Fruit fly (Drosophila melanogaster) whole organism, embryonic: Measurements from ENCODE around the gene CG6066.

Experiments
- Aef1 ChIP-seq: fragments of 200-800 bp; sonication (Bioruptor generic); IDR thresholded peaks from 3 replicates; pipeline ENCODE4 v1.3.6; 2022; ENCODE audit warnings: missing biosample characterization, missing genetic modification characterization
- B-H1 ChIP-seq: fragments of 200-800 bp; sonication (Bioruptor generic); IDR thresholded peaks from 3 replicates; pipeline ENCODE4 v1.3.6; 2022; ENCODE audit warnings: missing biosample characterization, missing genetic modification characterization
- C15 ChIP-seq: fragments of 200-800 bp; sonication (Bioruptor generic); IDR thresholded peaks from 3 replicates; pipeline ENCODE4 v1.3.6; 2022; ENCODE audit warnings: missing biosample characterization, missing genetic modification characterization
- CG10147 ChIP-seq: fragments of 200-800 bp; sonication (Bioruptor generic); optimal IDR thresholded peaks from 2 replicates; lab custom pipeline; 2019; ENCODE audit warnings: missing biosample characterization, mild to moderate bottlenecking, missing genetic modification characterization, moderate library complexity
- CG10274 ChIP-seq: fragments of 200-800 bp; sonication (Bioruptor generic); optimal IDR thresholded peaks from 3 replicates; lab custom pipeline; 2017; ENCODE audit warnings: missing biosample characterization, mild to moderate bottlenecking, missing genetic modification characterization
- CG10366 ChIP-seq: fragments of 200-800 bp; sonication (Bioruptor generic); IDR thresholded peaks from 2 replicates; pipeline ENCODE4 v1.3.6; 2022; ENCODE audit warnings: missing biosample characterization, missing genetic modification characterization
- CG11504 ChIP-seq: fragments of 200-800 bp; sonication (Bioruptor generic); optimal IDR thresholded peaks from 3 replicates; lab custom pipeline; 2019; ENCODE audit warnings: missing biosample characterization, mild to moderate bottlenecking, missing genetic modification characterization, moderate library complexity
- CG12219 ChIP-seq: fragments of 200-800 bp; sonication (Bioruptor generic); optimal IDR thresholded peaks from 3 replicates; lab custom pipeline; 2018; ENCODE audit warnings: missing biosample characterization, mild to moderate bottlenecking, missing genetic modification characterization
- CG12744 ChIP-seq: fragments of 200-800 bp; sonication (Bioruptor generic); optimal IDR thresholded peaks from 2 replicates; lab custom pipeline; 2016; ENCODE audit warnings: missing biosample characterization, missing genetic modification characterization
- CG14050 ChIP-seq: fragments of 200-800 bp; sonication (Bioruptor generic); IDR thresholded peaks from 3 replicates; pipeline ENCODE4 v1.3.6; 2022; ENCODE audit warnings: missing biosample characterization, missing genetic modification characterization
- CG15011 ChIP-seq: fragments of 200-800 bp; sonication (Bioruptor generic); optimal IDR thresholded peaks from 3 replicates; lab custom pipeline; 2018; ENCODE audit warnings: missing biosample characterization, mild to moderate bottlenecking, missing genetic modification characterization
- CG15073 ChIP-seq: fragments of 200-800 bp; sonication (Bioruptor generic); optimal IDR thresholded peaks from 2 replicates; lab custom pipeline; 2016; ENCODE audit warnings: missing biosample characterization, missing genetic modification characterization
- CG15269 ChIP-seq: fragments of 200-800 bp; sonication (Bioruptor generic); optimal IDR thresholded peaks from 2 replicates; lab custom pipeline; 2018; ENCODE audit warnings: missing biosample characterization, mild to moderate bottlenecking, missing genetic modification characterization, moderate library complexity
- CG1832 ChIP-seq: fragments of 200-800 bp; sonication (Bioruptor generic); optimal IDR thresholded peaks from 2 replicates; lab custom pipeline; 2017; ENCODE audit warnings: missing biosample characterization, mild to moderate bottlenecking, missing genetic modification characterization, inconsistent platforms
- CG2202 ChIP-seq: fragments of 200-800 bp; sonication (Bioruptor generic); optimal IDR thresholded peaks from 2 replicates; lab custom pipeline; 2018; ENCODE audit warnings: missing biosample characterization, mild to moderate bottlenecking, missing genetic modification characterization
- CG31224 ChIP-seq: fragments of 200-800 bp; sonication (Bioruptor generic); IDR thresholded peaks from 2 replicates; pipeline ENCODE4 v1.3.6; 2022; ENCODE audit warnings: missing biosample characterization, missing genetic modification characterization
- CG3163 ChIP-seq: fragments of 200-800 bp; sonication (Bioruptor generic); optimal IDR thresholded peaks from 3 replicates; lab custom pipeline; 2016; ENCODE audit warnings: missing biosample characterization, missing genetic modification characterization
- CG7928 ChIP-seq: fragments of 200-800 bp; sonication (Bioruptor generic); optimal IDR thresholded peaks from 2 replicates; lab custom pipeline; 2017; ENCODE audit warnings: missing biosample characterization, mild to moderate bottlenecking, missing genetic modification characterization
- CG8089 ChIP-seq: fragments of 200-800 bp; sonication (Bioruptor generic); optimal IDR thresholded peaks from 3 replicates; lab custom pipeline; 2016; ENCODE audit warnings: missing biosample characterization, missing genetic modification characterization
- Dek ChIP-seq: fragments of 200-800 bp; sonication (Bioruptor generic); optimal IDR thresholded peaks from 3 replicates; lab custom pipeline; 2019; ENCODE audit warnings: missing biosample characterization, mild to moderate bottlenecking, missing genetic modification characterization, moderate library complexity
- Dip2 ChIP-seq: fragments of 200-800 bp; sonication (Bioruptor generic); IDR thresholded peaks from 2 replicates; pipeline ENCODE4 v1.3.6; 2022; ENCODE audit warnings: missing biosample characterization, missing genetic modification characterization
- Dip3 ChIP-seq: fragments of 200-800 bp; sonication (Bioruptor generic); optimal IDR thresholded peaks from 3 replicates; lab custom pipeline; 2016; ENCODE audit warnings: missing biosample characterization, missing genetic modification characterization
- Dll ChIP-seq: fragments of 200-800 bp; sonication (Bioruptor generic); IDR thresholded peaks from 4 replicates; pipeline ENCODE4 v1.3.6; 2022; ENCODE audit warnings: missing biosample characterization, missing genetic modification characterization; ENCODE audit not compliant: partially characterized antibody
- Ets65A ChIP-seq: fragments of 200-800 bp; sonication (Bioruptor generic); peaks from one replicate; lab custom pipeline; 2016; ENCODE audit warnings: missing biosample characterization, missing genetic modification characterization
- GATAe ChIP-seq: fragments of 200-800 bp; sonication (Bioruptor generic); conservative IDR thresholded peaks from 2 replicates; pipeline ENCODE4 v1.3.6; 2022; ENCODE audit warnings: missing biosample characterization, missing genetic modification characterization
- H15 ChIP-seq: fragments of 200-800 bp; sonication (Bioruptor generic); IDR thresholded peaks from 3 replicates; pipeline ENCODE4 v1.3.6; 2022; ENCODE audit warnings: missing biosample characterization, missing genetic modification characterization
- HLH4C ChIP-seq: fragments of 200-800 bp; sonication (Bioruptor generic); IDR thresholded peaks from 3 replicates; pipeline ENCODE4 v1.3.6; 2022; ENCODE audit warnings: missing biosample characterization, missing genetic modification characterization; ENCODE audit not compliant: partially characterized antibody
- Hand ChIP-seq: fragments of 200-800 bp; sonication (Bioruptor generic); optimal IDR thresholded peaks from 2 replicates; lab custom pipeline; 2017; ENCODE audit warnings: mild to moderate bottlenecking, missing biosample characterization, missing genetic modification reagents, missing genetic modification characterization
- Hr51 ChIP-seq, 2 experiments: fragments of 200-800 bp; sonication (Bioruptor generic); optimal IDR thresholded peaks; 2 replicates in 1 of 2; 3 replicates in 1 of 2; lab custom pipeline; 2016 to 2018; ENCODE audit warnings: missing biosample characterization in 2 of 2, missing genetic modification characterization in 2 of 2, mild to moderate bottlenecking in 1 of 2, moderate library complexity in 1 of 2
- Lpt ChIP-seq: fragments of >200 bp; optimal IDR thresholded peaks from 2 replicates; lab custom pipeline; 2018; ENCODE audit warnings: missing biosample characterization, missing genetic modification characterization
- NFAT ChIP-seq: fragments of 200-800 bp; sonication (Bioruptor generic); IDR thresholded peaks from 2 replicates; pipeline ENCODE4 v1.3.6; 2022; ENCODE audit warnings: missing biosample characterization, missing genetic modification characterization
- NK7.1 ChIP-seq: fragments of 200-800 bp; sonication (Bioruptor generic); optimal IDR thresholded peaks from 3 replicates; lab custom pipeline; 2016; ENCODE audit warnings: missing biosample characterization, missing genetic modification characterization
- PHDP ChIP-seq: fragments of 200-800 bp; sonication (Bioruptor generic); optimal IDR thresholded peaks from 3 replicates; lab custom pipeline; 2018; ENCODE audit warnings: missing biosample characterization, mild to moderate bottlenecking, missing genetic modification characterization, moderate library complexity
- Scr ChIP-seq: fragments of 200-800 bp; sonication (Bioruptor generic); IDR thresholded peaks from 2 replicates; pipeline ENCODE4 v1.3.6; 2022; ENCODE audit warnings: missing biosample characterization, missing genetic modification characterization; ENCODE audit not compliant: partially characterized antibody
- Spps ChIP-seq: fragments of 200-800 bp; sonication (Bioruptor generic); optimal IDR thresholded peaks from 2 replicates; lab custom pipeline; 2018; ENCODE audit warnings: missing biosample characterization, mild to moderate bottlenecking, missing genetic modification characterization
- Trl ChIP-seq, 3 experiments: fragments of >200 bp in 2 of 3; fragments of 200-800 bp in 1 of 3; sonication (Bioruptor generic) in 1 of 3; optimal IDR thresholded peaks; 2 replicates in 1 of 3; 3 replicates in 2 of 3; lab custom pipeline; 2016 to 2017; ENCODE audit warnings: missing biosample characterization in 1 of 3, missing genetic modification characterization in 1 of 3
- bowl ChIP-seq: fragments of 200-800 bp; sonication (Bioruptor generic); IDR thresholded peaks from 2 replicates; pipeline ENCODE4 v1.3.6; 2022; ENCODE audit warnings: missing biosample characterization, missing genetic modification characterization
- crol ChIP-seq: fragments of 200-800 bp; sonication (Bioruptor generic); IDR thresholded peaks from 2 replicates; pipeline ENCODE4 v1.3.6; 2022; ENCODE audit warnings: missing biosample characterization, missing genetic modification characterization
- dpn ChIP-seq, 2 experiments: fragments of 200-800 bp; sonication (Bioruptor generic); optimal IDR thresholded peaks; 3 replicates each; lab custom pipeline; 2016; ENCODE audit warnings: missing biosample characterization in 2 of 2, missing genetic modification characterization in 2 of 2
- fd96Cb ChIP-seq: fragments of 200-800 bp; sonication (Bioruptor generic); optimal IDR thresholded peaks from 2 replicates; lab custom pipeline; 2018; ENCODE audit warnings: missing biosample characterization, mild to moderate bottlenecking, missing genetic modification characterization, moderate library complexity
- gem ChIP-seq: fragments of 200-800 bp; sonication (Bioruptor generic); optimal IDR thresholded peaks from 2 replicates; lab custom pipeline; 2019; ENCODE audit warnings: missing biosample characterization, mild to moderate bottlenecking, missing genetic modification characterization, moderate library complexity
- gfzf ChIP-seq: fragments of 200-800 bp; sonication (Bioruptor generic); optimal IDR thresholded peaks from 2 replicates; lab custom pipeline; 2016; ENCODE audit warnings: missing biosample characterization, mild to moderate bottlenecking, missing genetic modification characterization, moderate library complexity
- hb ChIP-seq: fragments of 200-800 bp; sonication (Bioruptor generic); IDR thresholded peaks from 3 replicates; pipeline ENCODE4 v1.3.6; 2022; ENCODE audit warnings: missing biosample characterization, missing genetic modification characterization; ENCODE audit not compliant: partially characterized antibody
- hbn ChIP-seq: fragments of 200-800 bp; sonication (Bioruptor generic); IDR thresholded peaks from 2 replicates; pipeline ENCODE4 v1.3.6; 2022; ENCODE audit warnings: missing biosample characterization, missing genetic modification characterization; ENCODE audit not compliant: partially characterized antibody
- hth ChIP-seq: fragments of >200 bp; optimal IDR thresholded peaks from 2 replicates; lab custom pipeline; 2017; ENCODE audit warnings: inconsistent platforms
- pb ChIP-seq: fragments of 200-800 bp; sonication (Bioruptor generic); optimal IDR thresholded peaks from 3 replicates; lab custom pipeline; 2016; ENCODE audit warnings: missing biosample characterization, missing genetic modification characterization
- phol ChIP-seq: fragments of 200-800 bp; sonication (Bioruptor generic); optimal IDR thresholded peaks from 3 replicates; lab custom pipeline; 2018; ENCODE audit warnings: missing biosample characterization, mild to moderate bottlenecking, missing genetic modification characterization, moderate library complexity
- rib ChIP-seq: fragments of 200-800 bp; sonication (Bioruptor generic); IDR thresholded peaks from 2 replicates; pipeline ENCODE4 v1.3.6; 2022; ENCODE audit warnings: missing biosample characterization, missing genetic modification characterization
- run ChIP-seq: fragments of 200-800 bp; sonication (Bioruptor generic); optimal IDR thresholded peaks from 3 replicates; lab custom pipeline; 2018; ENCODE audit warnings: missing biosample characterization, mild to moderate bottlenecking, missing genetic modification characterization
- sqz ChIP-seq: fragments of 200-800 bp; sonication (Bioruptor generic); optimal IDR thresholded peaks from 3 replicates; lab custom pipeline; 2018; ENCODE audit warnings: missing biosample characterization, mild to moderate bottlenecking, missing genetic modification characterization
- vfl ChIP-seq: fragments of 200-800 bp; sonication (Bioruptor generic); optimal IDR thresholded peaks from 2 replicates; lab custom pipeline; 2016; ENCODE audit warnings: missing biosample characterization, missing genetic modification characterization

The CG6066 gene

dm6 chr3R:27137914-27138323 lies 21.4 kb upstream of the CG6066 start (continued):
- TF ChIP-seq NFAT (GFP tag; lab: Robert Waterston, UW) (no peak), CG15073 (GFP tag; lab: Kevin White, UChicago) (no peak), CG8089 (GFP tag; lab: Kevin White, UChicago) (peak; percentile 30), CG10274 (GFP tag; lab: Kevin White, UChicago) (no peak), HLH4C (no peak), Scr (GFP tag; lab: Robert Waterston, UW) (no peak), PHDP (tag; lab: Kevin White, UChicago) (peak; percentile 30), gfzf (no peak), GATAe (GFP tag; lab: Robert Waterston, UW) (no peak), CG15269 (tag; lab: Kevin White, UChicago) (peak; percentile 8), vfl (GFP tag; lab: Kevin White, UChicago) (no peak), Dip3 (GFP tag; lab: Kevin White, UChicago) (no peak), Trl (optimal IDR thresholded peaks at IDR 0.05; lab: Kevin White, UChicago) (no peak), Trl (GFP tag; optimal IDR thresholded peaks at IDR 0.05; lab: Kevin White, UChicago) (peak; percentile 53), CG14050 (GFP tag; lab: Robert Waterston, UW) (no peak), Hand (GFP tag; lab: Kevin White, UChicago) (no peak), fd96Cb (tag; lab: Kevin White, UChicago) (peak; percentile 23), bowl (no peak), dpn (GFP tag; optimal IDR thresholded peaks at IDR 0.05; lab: Kevin White, UChicago) (peak in 1 of 2 experiments; percentile 17), Ets65A (GFP tag; lab: Kevin White, UChicago) (no peak), CG1832 (GFP tag; lab: Kevin White, UChicago) (no peak), Aef1 (GFP tag; lab: Robert Waterston, UW) (no peak), Dll (GFP tag; lab: Robert Waterston, UW) (no peak), hbn (GFP tag; lab: Robert Waterston, UW) (no peak), hth (no peak), CG3163 (no peak), sqz (GFP tag; lab: Kevin White, UChicago) (peak; percentile 56), pb (GFP tag; lab: Kevin White, UChicago) (no peak), rib (GFP tag; lab: Robert Waterston, UW) (no peak), Dip2 (GFP tag; lab: Robert Waterston, UW) (no peak), phol (tag; lab: Kevin White, UChicago) (no peak), CG11504 (tag; lab: Kevin White, UChicago) (peak; percentile 62), C15 (GFP tag; lab: Robert Waterston, UW) (no peak), run (tag; lab: Kevin White, UChicago) (peak; percentile 51), CG10366 (GFP tag; lab: Robert Waterston, UW) (no peak), Dek (tag; lab: Kevin White, UChicago) (no peak), Hr51 (GFP tag; optimal IDR thresholded peaks at IDR 0.05; lab: Kevin White, UChicago) (peak in 1 of 2 experiments; percentile 13), H15 (GFP tag; lab: Robert Waterston, UW) (no peak), NK7.1 (GFP tag; lab: Kevin White, UChicago) (no peak), CG12744 (GFP tag; lab: Kevin White, UChicago) (no peak), CG7928 (no peak), crol (GFP tag; lab: Robert Waterston, UW) (no peak), CG10147 (no peak), Lpt (no peak), hb (GFP tag; lab: Robert Waterston, UW) (no peak), CG12219 (GFP tag; lab: Kevin White, UChicago) (no peak), Spps (no peak), B-H1 (no peak), CG31224 (GFP tag; lab: Robert Waterston, UW) (no peak), gem (tag; lab: Kevin White, UChicago) (peak; percentile 40), CG2202 (tag; lab: Kevin White, UChicago) (peak; percentile 34), CG15011 (GFP tag; lab: Kevin White, UChicago) (no peak)
